Fruit fly (Drosophila melanogaster) whole organism, pupa: ENCODE results near the gene CG3984.

Experiments used
- CG12605 ChIP-seq: fragments of 200-800 bp; sonication (Bioruptor generic); IDR thresholded peaks from 2 replicates; pipeline ENCODE4 v1.3.6; 2022; ENCODE audit warnings: missing biosample characterization, missing genetic modification characterization
- CG14655 ChIP-seq: fragments of 200-800 bp; sonication (Bioruptor generic); optimal IDR thresholded peaks from 3 replicates; lab custom pipeline; 2017; ENCODE audit warnings: mild to moderate bottlenecking, missing biosample characterization, missing genetic modification reagents, missing genetic modification characterization
- CG17806 ChIP-seq: fragments of 200-800 bp; sonication (Bioruptor generic); optimal IDR thresholded peaks from 2 replicates; lab custom pipeline; 2018; ENCODE audit warnings: missing biosample characterization, mild to moderate bottlenecking, missing genetic modification characterization, moderate library complexity
- CG32121 ChIP-seq: fragments of 200-800 bp; sonication (Bioruptor generic); IDR thresholded peaks from 2 replicates; pipeline ENCODE4 v1.3.6; 2022; ENCODE audit warnings: missing biosample characterization, missing genetic modification characterization
- CG34367 ChIP-seq: fragments of 200-800 bp; sonication (Bioruptor generic); optimal IDR thresholded peaks from 2 replicates; lab custom pipeline; 2018; ENCODE audit warnings: missing biosample characterization, mild to moderate bottlenecking, missing genetic modification characterization
- CG4496 ChIP-seq: fragments of 200-800 bp; sonication (Bioruptor generic); IDR thresholded peaks from 3 replicates; pipeline ENCODE4 v1.3.6; 2022; ENCODE audit warnings: missing biosample characterization, missing genetic modification characterization
- CG8159 ChIP-seq: fragments of 200-800 bp; sonication (Bioruptor generic); optimal IDR thresholded peaks from 3 replicates; lab custom pipeline; 2018; ENCODE audit warnings: missing biosample characterization, mild to moderate bottlenecking, missing genetic modification characterization, moderate library complexity
- CG8301 ChIP-seq: fragments of 200-800 bp; sonication (Bioruptor generic); optimal IDR thresholded peaks from 2 replicates; lab custom pipeline; 2018; ENCODE audit warnings: missing biosample characterization, mild to moderate bottlenecking, missing genetic modification characterization
- D1 ChIP-seq: fragments of 200-800 bp; sonication (Bioruptor generic); optimal IDR thresholded peaks from 2 replicates; lab custom pipeline; 2018; ENCODE audit warnings: missing biosample characterization, mild to moderate bottlenecking, missing genetic modification characterization, moderate library complexity
- EcR ChIP-seq: fragments of 200-800 bp; sonication (Bioruptor generic); optimal IDR thresholded peaks from 3 replicates; lab custom pipeline; 2019; ENCODE audit warnings: missing biosample characterization, missing genetic modification characterization, mild to moderate bottlenecking, moderate library complexity, missing genetic modification reagents
- Pif1A ChIP-seq: fragments of 200-800 bp; sonication (Bioruptor generic); optimal IDR thresholded peaks from 3 replicates; lab custom pipeline; 2016; ENCODE audit warnings: missing biosample characterization, missing genetic modification characterization
- Pif1B ChIP-seq: fragments of 200-800 bp; sonication (Bioruptor generic); optimal IDR thresholded peaks from 3 replicates; lab custom pipeline; 2016; ENCODE audit warnings: missing biosample characterization, missing genetic modification characterization
- rn ChIP-seq: fragments of 200-800 bp; sonication (Bioruptor generic); IDR thresholded peaks from 2 replicates; pipeline ENCODE4 v1.3.6; 2022; ENCODE audit warnings: missing biosample characterization, missing genetic modification characterization

DNA sequence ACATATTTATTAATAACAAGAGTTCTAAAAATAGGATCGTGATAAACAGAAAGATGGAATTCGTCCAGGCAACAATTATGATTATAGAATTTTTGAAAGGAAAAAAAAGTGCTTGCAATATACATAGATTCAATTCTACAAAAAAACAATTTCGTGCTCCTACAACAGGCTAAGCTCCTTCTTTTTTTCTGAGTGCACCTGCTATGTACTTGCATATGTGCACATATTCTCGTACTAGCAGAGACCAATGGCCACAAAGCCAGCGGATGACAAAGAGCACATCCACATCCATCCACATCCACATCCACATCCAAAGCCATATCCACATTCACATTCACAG, 47.1 kb upstream of the CG3984 start:
- TF ChIP-seq CG12605 (GFP tag; lab: Robert Waterston, UW) (no peak), EcR (GFP tag; lab: Kevin White, UChicago) (peak; percentile 71), CG34367 (tag; lab: Kevin White, UChicago) (peak; percentile 79), CG14655 (GFP tag; lab: Kevin White, UChicago) (peak; percentile 72), rn (GFP tag; lab: Robert Waterston, UW) (0 out of 2 replicates have a peak, but pooled peaks have one; percentile 18), CG4496 (GFP tag; lab: Robert Waterston, UW) (peak; percentile 66), CG32121 (GFP tag; lab: Robert Waterston, UW) (no peak), CG8159 (tag; lab: Kevin White, UChicago) (peak; percentile 81), Pif1A (GFP tag; lab: Kevin White, UChicago) (peak; percentile 59), CG8301 (tag; lab: Kevin White, UChicago) (peak; percentile 70), Pif1B (GFP tag; lab: Kevin White, UChicago) (peak; percentile 50), D1 (tag; lab: Kevin White, UChicago) (peak; percentile 61), CG17806 (peak; percentile 81)
